Worm (Caenorhabditis elegans): Measurements from ENCODE around the gene rcan-1.

rcan-1 gene

DNA sequence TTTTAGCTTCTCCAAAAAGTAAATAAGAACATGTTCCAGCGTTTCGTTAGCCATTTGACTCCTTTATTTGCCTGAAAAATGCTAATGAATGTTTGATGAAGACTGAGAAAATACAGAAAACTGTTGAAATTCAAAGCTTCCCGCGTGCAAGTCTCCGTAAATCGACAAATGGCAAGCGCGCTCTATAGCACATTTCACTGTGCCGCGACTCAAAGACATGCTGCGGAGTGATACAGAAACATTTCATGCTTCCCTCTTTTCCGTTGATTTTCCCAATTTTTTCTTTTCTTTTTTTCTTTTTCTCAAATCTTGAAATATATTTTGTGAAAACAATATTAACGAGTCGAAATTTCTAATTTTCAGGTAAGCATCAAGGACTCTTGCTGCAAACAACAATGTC is 5.0 kb downstream of the rcan-1 start, which contains the start of the genes ska-3 and rps-12 (continued):
- TF ChIP-seq dpl-1 (GFP tag; optimal IDR thresholded peaks at IDR 0.05), result peak; percentile 97 to 99 (median 98)
- peak; percentile 76 for TF ChIP-seq F16B12.6 (tag; optimal IDR thresholded peaks at IDR 0.05)
- peak; percentile 97 for TF ChIP-seq lin-39 (tag; optimal IDR thresholded peaks at IDR 0.05)
- TF ChIP-seq lin-15B (tag; optimal IDR thresholded peaks at IDR 0.05), result peak; percentile 100
- TF ChIP-seq efl-3 (GFP tag; optimal IDR thresholded peaks at IDR 0.05), result peak; percentile 40
- TF ChIP-seq C16A3.4 (tag; optimal IDR thresholded peaks at IDR 0.05), result peak; percentile 100
- TF ChIP-seq vab-15 (tag; optimal IDR thresholded peaks at IDR 0.05), result peak; percentile 96
- TF ChIP-seq nhr-11 (tag; optimal IDR thresholded peaks at IDR 0.05), result peak; percentile 96
- no peak for TF ChIP-seq ets-5 (GFP tag; IDR thresholded peaks at IDR 0.05)
- peak; percentile 98 for TF ChIP-seq lsy-2 (tag; optimal IDR thresholded peaks at IDR 0.05)
- peak; percentile 98 for TF ChIP-seq ztf-4 (tag; optimal IDR thresholded peaks at IDR 0.05)
- peak; percentile 96 for TF ChIP-seq irx-1 (tag; optimal IDR thresholded peaks at IDR 0.05)
- TF ChIP-seq mef-2 (tag; optimal IDR thresholded peaks at IDR 0.05), result peak; percentile 94
- TF ChIP-seq ceh-63 (GFP tag; optimal IDR thresholded peaks at IDR 0.05), result peak; percentile 83

DNA sequence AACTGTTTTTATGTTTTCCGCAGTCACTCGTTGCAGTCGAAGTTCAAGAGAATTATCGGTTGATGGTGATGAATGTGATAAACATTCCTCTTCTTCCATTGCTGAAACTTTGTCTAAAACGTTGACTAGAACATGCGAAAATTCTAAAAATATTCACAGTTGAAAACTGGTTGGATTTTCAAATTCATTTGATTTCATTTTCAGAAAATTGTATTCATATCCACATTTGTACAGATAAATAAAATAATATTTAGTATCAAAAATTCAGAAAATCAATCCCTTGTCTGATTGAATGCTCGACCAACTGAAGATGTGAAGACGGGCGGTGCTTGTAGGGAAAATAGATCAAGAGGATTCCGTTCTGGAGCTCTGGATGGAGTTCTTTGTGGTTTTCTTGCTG is 6.1 kb downstream of the rcan-1 start, which contains the start of gene F54E7.9:
TSS of gene F54E7.9 (minus strand) at position 101 of the 400 bp plus-strand sequence.
- peak; percentile 16 for TF ChIP-seq nhr-85 (tag)
- TF ChIP-seq efl-1 (optimal IDR thresholded peaks at IDR 0.05), result no peak
- TF ChIP-seq efl-1 (GFP tag; optimal IDR thresholded peaks at IDR 0.05 in 1 of 2), result peak in 1 of 2 experiments; percentile 88
- TF ChIP-seq sox-4 (tag; optimal IDR thresholded peaks at IDR 0.05), result no peak

DNA sequence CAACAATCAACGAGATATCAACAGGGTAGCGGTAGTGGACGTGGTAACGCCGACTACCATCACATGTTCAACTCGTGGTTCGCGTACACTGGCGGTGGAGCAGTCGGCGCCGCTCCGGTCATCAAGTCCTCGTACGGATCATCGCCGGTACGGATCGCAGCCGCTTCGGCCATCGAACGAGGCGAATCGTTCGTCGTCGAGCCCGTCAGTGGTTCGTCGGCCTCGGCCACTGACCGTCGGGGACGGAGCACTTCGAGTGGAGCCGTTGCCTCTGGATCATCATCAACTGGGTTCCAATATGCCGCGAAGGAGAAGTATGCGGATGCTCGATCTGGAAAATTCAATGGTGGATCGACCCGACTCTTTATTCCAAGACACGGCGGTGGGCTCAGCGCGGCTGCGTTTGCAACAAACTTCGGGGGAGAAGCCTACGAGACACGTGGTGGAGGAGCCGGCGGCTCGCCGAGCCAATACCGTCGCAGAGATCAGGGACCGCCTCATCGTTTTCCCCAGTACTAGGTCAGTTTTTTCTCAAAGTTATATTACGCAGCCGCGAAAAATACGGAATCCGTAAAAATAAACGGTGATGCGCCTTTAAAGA is 8.4 kb downstream of the rcan-1 start:
- TF ChIP-seq efl-1 (optimal IDR thresholded peaks at IDR 0.05), result no peak
- TF ChIP-seq efl-1 (GFP tag; optimal IDR thresholded peaks at IDR 0.05 in 1 of 2), result peak in 1 of 2 experiments; percentile 58
- TF ChIP-seq nhr-90 (tag; optimal IDR thresholded peaks at IDR 0.05; ENCODE audit: poor library complexity), result no peak
- TF ChIP-seq nhr-85 (tag), result no peak
- no peak for TF ChIP-seq nhr-47 (tag; optimal IDR thresholded peaks at IDR 0.05)
- no peak for TF ChIP-seq pag-3 (tag; optimal IDR thresholded peaks at IDR 0.05; ENCODE audit: borderline replicate concordance, insufficient read depth)
- no peak for TF ChIP-seq zag-1 (tag; optimal IDR thresholded peaks at IDR 0.05)

ce11 chrIII:5674196-5674595 is 9.7 kb downstream of the rcan-1 start:
- TF ChIP-seq ceh-88 (GFP tag; IDR thresholded peaks at IDR 0.05) (no peak), unc-30 (tag; optimal IDR thresholded peaks at IDR 0.05) (no peak), sup-37 (GFP tag; optimal IDR thresholded peaks at IDR 0.05) (no peak), aha-1 (tag; optimal IDR thresholded peaks at IDR 0.05) (no peak), lin-15B (tag; optimal IDR thresholded peaks at IDR 0.05) (no peak), ztf-4 (tag; optimal IDR thresholded peaks at IDR 0.05) (no peak), nhr-90 (tag; optimal IDR thresholded peaks at IDR 0.05; ENCODE audit: poor library complexity) (no peak), zag-1 (tag; optimal IDR thresholded peaks at IDR 0.05) (no peak), lin-14 (GFP tag; optimal IDR thresholded peaks at IDR 0.05) (no peak), fkh-4 (tag; optimal IDR thresholded peaks at IDR 0.05; ENCODE audit: borderline replicate concordance) (no peak), ceh-63 (GFP tag; optimal IDR thresholded peaks at IDR 0.05) (no peak), mef-2 (tag; optimal IDR thresholded peaks at IDR 0.05) (no peak), mdl-1 (tag; optimal IDR thresholded peaks at IDR 0.05) (no peak), fos-1 (tag; optimal IDR thresholded peaks at IDR 0.05) (no peak), ceh-90 (tag; optimal IDR thresholded peaks at IDR 0.05) (no peak), nhr-12 (tag; optimal IDR thresholded peaks at IDR 0.05) (no peak), mab-9 (GFP tag; IDR thresholded peaks at IDR 0.05) (no peak), nhr-71 (tag; optimal IDR thresholded peaks at IDR 0.05) (no peak), jun-1 (tag; optimal IDR thresholded peaks at IDR 0.05) (no peak)

Data from whole organism, L1 larva.